Fruit fly (Drosophila melanogaster) whole organism, embryonic: ENCODE results near the gene ghi.

Source experiments
- Abd-B ChIP-seq: fragments of 200-800 bp; sonication (Bioruptor generic); optimal IDR thresholded peaks from 2 replicates; lab custom pipeline; 2018; ENCODE audit warnings: missing biosample characterization, mild to moderate bottlenecking, missing genetic modification characterization, moderate library complexity
- B-H1 ChIP-seq: fragments of 200-800 bp; sonication (Bioruptor generic); IDR thresholded peaks from 3 replicates; pipeline ENCODE4 v1.3.6; 2022; ENCODE audit warnings: missing biosample characterization, missing genetic modification characterization
- Blimp-1 ChIP-seq: fragments of 200-800 bp; sonication (Bioruptor generic); optimal IDR thresholded peaks from 3 replicates; lab custom pipeline; 2018; ENCODE audit warnings: missing biosample characterization, missing genetic modification characterization, mild to moderate bottlenecking, moderate library complexity, missing genetic modification reagents
- Bteb2 ChIP-seq: fragments of 200-800 bp; sonication (Bioruptor generic); optimal IDR thresholded peaks from 2 replicates; lab custom pipeline; 2016; ENCODE audit warnings: missing biosample characterization, missing genetic modification characterization
- CG10431 ChIP-seq: fragments of 200-800 bp; sonication (Bioruptor generic); optimal IDR thresholded peaks from 3 replicates; lab custom pipeline; 2018; ENCODE audit warnings: missing biosample characterization, mild to moderate bottlenecking, missing genetic modification characterization
- CG11085 ChIP-seq: fragments of 200-800 bp; sonication (Bioruptor generic); IDR thresholded peaks from 2 replicates; pipeline ENCODE4 v1.3.6; 2022; ENCODE audit warnings: missing biosample characterization, missing genetic modification characterization
- CG11560 ChIP-seq: fragments of 200-800 bp; sonication (Bioruptor generic); IDR thresholded peaks from 3 replicates; pipeline ENCODE4 v1.3.6; 2022; ENCODE audit warnings: missing biosample characterization, missing genetic modification characterization
- CG12155 ChIP-seq: fragments of 200-800 bp; sonication (Bioruptor generic); optimal IDR thresholded peaks from 3 replicates; lab custom pipeline; 2016; ENCODE audit warnings: missing biosample characterization, missing genetic modification characterization
- CG12219 ChIP-seq: fragments of 200-800 bp; sonication (Bioruptor generic); optimal IDR thresholded peaks from 3 replicates; lab custom pipeline; 2018; ENCODE audit warnings: missing biosample characterization, mild to moderate bottlenecking, missing genetic modification characterization
- CG13775 ChIP-seq: fragments of 200-800 bp; sonication (Bioruptor generic); optimal IDR thresholded peaks from 3 replicates; lab custom pipeline; 2017; ENCODE audit warnings: missing biosample characterization, mild to moderate bottlenecking, missing genetic modification characterization
- CG13894 ChIP-seq: fragments of 200-800 bp; sonication (Bioruptor generic); optimal IDR thresholded peaks from 3 replicates; lab custom pipeline; 2018; ENCODE audit warnings: missing biosample characterization, mild to moderate bottlenecking, missing genetic modification characterization, moderate library complexity
- CG14014 ChIP-seq: fragments of 200-800 bp; sonication (Bioruptor generic); IDR thresholded peaks from 2 replicates; pipeline ENCODE4 v1.3.6; 2022; ENCODE audit warnings: missing biosample characterization, missing genetic modification characterization
- CG1529 ChIP-seq: fragments of 200-800 bp; sonication (Bioruptor generic); optimal IDR thresholded peaks from 3 replicates; lab custom pipeline; 2018; ENCODE audit warnings: missing biosample characterization, missing genetic modification characterization
- CG2116 ChIP-seq: fragments of 200-800 bp; sonication (Bioruptor generic); optimal IDR thresholded peaks from 3 replicates; lab custom pipeline; 2018; ENCODE audit warnings: missing biosample characterization, mild to moderate bottlenecking, missing genetic modification characterization
- CG2120 ChIP-seq: fragments of 200-800 bp; sonication (Bioruptor generic); optimal IDR thresholded peaks from 3 replicates; lab custom pipeline; 2016; ENCODE audit warnings: missing biosample characterization, missing genetic modification characterization
- CG4404 ChIP-seq: fragments of 200-800 bp; sonication (Bioruptor generic); IDR thresholded peaks from 2 replicates; pipeline ENCODE4 v1.3.6; 2022; ENCODE audit warnings: missing biosample characterization, missing genetic modification characterization
- CG4424 ChIP-seq: fragments of 200-800 bp; sonication (Bioruptor generic); optimal IDR thresholded peaks from 3 replicates; lab custom pipeline; 2016; ENCODE audit warnings: missing biosample characterization, missing genetic modification characterization
- CG6254 ChIP-seq: fragments of 200-800 bp; sonication (Bioruptor generic); optimal IDR thresholded peaks from 3 replicates; lab custom pipeline; 2017; ENCODE audit warnings: mild to moderate bottlenecking, missing biosample characterization, missing genetic modification reagents, missing genetic modification characterization
- CG6791 ChIP-seq: fragments of 200-800 bp; sonication (Bioruptor generic); IDR thresholded peaks from 3 replicates; pipeline ENCODE4 v1.3.6; 2022; ENCODE audit warnings: missing biosample characterization, missing genetic modification characterization; ENCODE audit not compliant: partially characterized antibody
- CG7963 ChIP-seq: fragments of 200-800 bp; sonication (Bioruptor generic); IDR thresholded peaks from 3 replicates; pipeline ENCODE4 v1.3.6; 2022; ENCODE audit warnings: missing biosample characterization, missing genetic modification characterization; ENCODE audit not compliant: partially characterized antibody
- CG8290 ChIP-seq, 3 experiments: fragments of 200-800 bp; sonication (Bioruptor generic); optimal IDR thresholded peaks; 2 replicates each; lab custom pipeline; 2016 to 2019; ENCODE audit warnings: missing biosample characterization in 3 of 3, missing genetic modification characterization in 3 of 3, mild to moderate bottlenecking in 2 of 3, moderate library complexity in 1 of 3
- CTCF ChIP-seq: fragments of 200-800 bp; sonication (Bioruptor generic); optimal IDR thresholded peaks from 2 replicates; lab custom pipeline; 2017; ENCODE audit warnings: missing biosample characterization, mild to moderate bottlenecking, missing genetic modification characterization, moderate library complexity
- CrebB ChIP-seq: fragments of 200-800 bp; sonication (Bioruptor generic); optimal IDR thresholded peaks from 3 replicates; lab custom pipeline; 2018; ENCODE audit warnings: missing biosample characterization, mild to moderate bottlenecking, missing genetic modification characterization
- Eip74EF ChIP-seq, 2 experiments: fragments of 200-800 bp in 1 of 2; fragments of >200 bp in 1 of 2; sonication (Bioruptor generic) in 1 of 2; optimal IDR thresholded peaks; 2 replicates each; lab custom pipeline; 2017 to 2019; ENCODE audit warnings: missing biosample characterization in 2 of 2, missing genetic modification characterization in 2 of 2, mild to moderate bottlenecking in 1 of 2, moderate library complexity in 1 of 2
- H2.0 ChIP-seq: fragments of 200-800 bp; sonication (Bioruptor generic); IDR thresholded peaks from 2 replicates; pipeline ENCODE4 v1.3.6; 2022; ENCODE audit warnings: missing biosample characterization, missing genetic modification characterization
- HHEX ChIP-seq: fragments of 200-800 bp; sonication (Bioruptor generic); optimal IDR thresholded peaks from 3 replicates; lab custom pipeline; 2017; ENCODE audit warnings: missing biosample characterization, mild to moderate bottlenecking, missing genetic modification characterization, missing genetic modification reagents
- MBD-R2 ChIP-seq: fragments of 200-800 bp; sonication (Bioruptor generic); IDR thresholded peaks from 2 replicates; pipeline ENCODE4 v1.3.6; 2022; ENCODE audit warnings: missing biosample characterization, missing genetic modification characterization
- Ravus ChIP-seq: fragments of 200-800 bp; sonication (Bioruptor generic); IDR thresholded peaks from 2 replicates; pipeline ENCODE4 v1.3.6; 2022; ENCODE audit warnings: missing biosample characterization, missing genetic modification characterization
- Sin3A ChIP-seq: fragments of >200 bp; optimal IDR thresholded peaks from 2 replicates; lab custom pipeline; 2018
- Stat92E ChIP-seq, 3 experiments: fragments of >200 bp in 2 of 3; fragments of 200-800 bp in 1 of 3; sonication (Bioruptor generic) in 1 of 3; optimal IDR thresholded peaks; 2 replicates each; lab custom pipeline; 2017 to 2019; ENCODE audit warnings: missing biosample characterization in 3 of 3, missing genetic modification characterization in 3 of 3, mild to moderate bottlenecking in 1 of 3, moderate library complexity in 1 of 3
- TFAM ChIP-seq: fragments of 200-800 bp; sonication (Bioruptor generic); optimal IDR thresholded peaks from 2 replicates; lab custom pipeline; 2017; ENCODE audit warnings: missing biosample characterization, missing genetic modification characterization, inconsistent platforms
- YL-1 ChIP-seq: fragments of 200-800 bp; sonication (Bioruptor generic); optimal IDR thresholded peaks from 3 replicates; lab custom pipeline; 2017; ENCODE audit warnings: missing biosample characterization, mild to moderate bottlenecking, missing genetic modification characterization
- aop ChIP-seq: fragments of 200-800 bp; sonication (Bioruptor generic); IDR thresholded peaks from 2 replicates; pipeline ENCODE4 v1.3.6; 2022; ENCODE audit warnings: missing biosample characterization, missing genetic modification characterization
- caup ChIP-seq: fragments of 200-800 bp; sonication (Bioruptor generic); optimal IDR thresholded peaks from 3 replicates; lab custom pipeline; 2017; ENCODE audit warnings: missing biosample characterization, mild to moderate bottlenecking, missing genetic modification characterization, moderate library complexity; ENCODE audit not compliant: severe bottlenecking
- crp ChIP-seq, 2 experiments: fragments of 200-800 bp; sonication (Bioruptor generic); optimal IDR thresholded peaks; 2 replicates in 1 of 2; 3 replicates in 1 of 2; lab custom pipeline; 2017; ENCODE audit warnings: missing biosample characterization in 2 of 2, missing genetic modification characterization in 2 of 2, mild to moderate bottlenecking in 1 of 2, moderate library complexity in 1 of 2
- dmrt11E ChIP-seq: fragments of 200-800 bp; sonication (Bioruptor generic); optimal IDR thresholded peaks from 3 replicates; lab custom pipeline; 2018; ENCODE audit warnings: missing biosample characterization, mild to moderate bottlenecking, missing genetic modification characterization, moderate library complexity
- eyg ChIP-seq: fragments of 200-800 bp; sonication (Bioruptor generic); optimal IDR thresholded peaks from 3 replicates; lab custom pipeline; 2016; ENCODE audit warnings: missing biosample characterization, missing genetic modification characterization
- jing ChIP-seq: fragments of 200-800 bp; sonication (Bioruptor generic); optimal IDR thresholded peaks from 2 replicates; lab custom pipeline; 2018; ENCODE audit warnings: missing biosample characterization, mild to moderate bottlenecking, missing genetic modification characterization
- kay ChIP-seq: fragments of 200-800 bp; sonication (Bioruptor generic); optimal IDR thresholded peaks from 2 replicates; lab custom pipeline; 2016; ENCODE audit warnings: missing biosample characterization, missing genetic modification characterization
- lilli ChIP-seq: fragments of 200-800 bp; sonication (Bioruptor generic); optimal IDR thresholded peaks from 3 replicates; lab custom pipeline; 2016; ENCODE audit warnings: missing biosample characterization, missing genetic modification characterization
- nerfin-2 ChIP-seq: fragments of 200-800 bp; sonication (Bioruptor generic); IDR thresholded peaks from 2 replicates; pipeline ENCODE4 v1.3.6; 2022; ENCODE audit warnings: missing biosample characterization, missing genetic modification characterization; ENCODE audit not compliant: partially characterized antibody
- otp ChIP-seq: fragments of 200-800 bp; sonication (Bioruptor generic); IDR thresholded peaks from 3 replicates; pipeline ENCODE4, ENCODE4 v1.3.6; 2022; ENCODE audit warnings: missing biosample characterization, missing genetic modification characterization
- pb ChIP-seq: fragments of 200-800 bp; sonication (Bioruptor generic); optimal IDR thresholded peaks from 3 replicates; lab custom pipeline; 2016; ENCODE audit warnings: missing biosample characterization, missing genetic modification characterization
- pita ChIP-seq: fragments of 200-800 bp; sonication (Bioruptor generic); optimal IDR thresholded peaks from 2 replicates; lab custom pipeline; 2017; ENCODE audit warnings: missing biosample characterization, mild to moderate bottlenecking, missing genetic modification characterization
- trem ChIP-seq: fragments of 200-800 bp; optimal IDR thresholded peaks from 3 replicates; lab custom pipeline; 2019; ENCODE audit warnings: missing biosample characterization, mild to moderate bottlenecking, missing genetic modification characterization, moderate library complexity
- tup ChIP-seq: fragments of 200-800 bp; sonication (Bioruptor generic); optimal IDR thresholded peaks from 2 replicates; lab custom pipeline; 2016; ENCODE audit warnings: missing biosample characterization, mild to moderate bottlenecking, missing genetic modification characterization, moderate library complexity
- zen ChIP-seq: fragments of 200-800 bp; sonication (Bioruptor generic); optimal IDR thresholded peaks from 3 replicates; lab custom pipeline; 2018; ENCODE audit warnings: missing biosample characterization, mild to moderate bottlenecking, missing genetic modification characterization, moderate library complexity
- zfh1 ChIP-seq: fragments of 200-800 bp; sonication (Bioruptor generic); IDR thresholded peaks from 3 replicates; pipeline ENCODE4 v1.3.6; 2022; ENCODE audit warnings: missing biosample characterization, missing genetic modification characterization

ghi gene

DNA sequence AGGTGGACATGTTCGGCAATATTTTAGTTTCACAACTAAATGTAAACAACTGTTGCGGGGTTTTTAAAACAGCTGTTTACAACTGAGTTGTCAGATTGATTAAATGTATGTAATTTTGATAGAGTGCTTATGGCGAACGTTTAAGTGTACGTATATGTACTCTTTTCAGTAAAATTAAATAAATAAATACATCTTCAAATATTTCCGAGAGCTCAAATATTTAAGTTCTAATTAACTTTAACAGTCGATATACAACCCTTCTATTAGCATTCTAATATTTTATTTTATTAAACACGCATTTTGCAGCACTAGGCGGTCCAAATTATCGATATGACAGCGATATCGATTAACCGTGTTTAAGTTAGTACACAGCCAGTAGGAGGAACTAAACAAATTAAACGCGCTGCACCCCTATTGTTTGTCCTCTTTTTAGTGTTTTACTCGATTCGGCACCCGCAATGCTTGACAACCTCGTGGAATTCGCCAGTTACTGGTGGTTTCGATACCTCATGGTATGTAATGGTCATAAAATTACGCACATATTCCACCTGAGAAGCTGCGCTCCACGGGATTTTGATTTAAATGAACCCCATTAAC is at the start of gene ghi, which contains the start of gene CG3448 (continued):
- TF ChIP-seq nerfin-2 (GFP tag; lab: Robert Waterston, UW) (peak; percentile 79), Abd-B (GFP tag; lab: Kevin White, UChicago) (peak; percentile 73), TFAM (GFP tag; lab: Kevin White, UChicago) (no peak), CG11560 (no peak), Sin3A (lab: Kevin White, UChicago) (no peak), aop (GFP tag; lab: Robert Waterston, UW) (no peak), CG13775 (peak; percentile 18), CG4424 (GFP tag; lab: Kevin White, UChicago) (peak; percentile 75), Bteb2 (GFP tag; lab: Kevin White, UChicago) (no peak), CG12219 (GFP tag; lab: Kevin White, UChicago) (no peak), CG1529 (no peak), caup (GFP tag; lab: Kevin White, UChicago) (peak; percentile 33), HHEX (GFP tag; lab: Kevin White, UChicago) (peak; percentile 64), pita (GFP tag; lab: Kevin White, UChicago) (no peak), trem (tag; lab: Kevin White, UChicago) (peak; percentile 84), dmrt11E (tag; lab: Kevin White, UChicago) (peak; percentile 11), zfh1 (peak; percentile 67), CrebB (no peak), CTCF (GFP tag; lab: Kevin White, UChicago) (peak; percentile 35), CG11085 (GFP tag; lab: Robert Waterston, UW) (peak; percentile 19; the same call in 1 of the 2 replicates), eyg (no peak)

DNA sequence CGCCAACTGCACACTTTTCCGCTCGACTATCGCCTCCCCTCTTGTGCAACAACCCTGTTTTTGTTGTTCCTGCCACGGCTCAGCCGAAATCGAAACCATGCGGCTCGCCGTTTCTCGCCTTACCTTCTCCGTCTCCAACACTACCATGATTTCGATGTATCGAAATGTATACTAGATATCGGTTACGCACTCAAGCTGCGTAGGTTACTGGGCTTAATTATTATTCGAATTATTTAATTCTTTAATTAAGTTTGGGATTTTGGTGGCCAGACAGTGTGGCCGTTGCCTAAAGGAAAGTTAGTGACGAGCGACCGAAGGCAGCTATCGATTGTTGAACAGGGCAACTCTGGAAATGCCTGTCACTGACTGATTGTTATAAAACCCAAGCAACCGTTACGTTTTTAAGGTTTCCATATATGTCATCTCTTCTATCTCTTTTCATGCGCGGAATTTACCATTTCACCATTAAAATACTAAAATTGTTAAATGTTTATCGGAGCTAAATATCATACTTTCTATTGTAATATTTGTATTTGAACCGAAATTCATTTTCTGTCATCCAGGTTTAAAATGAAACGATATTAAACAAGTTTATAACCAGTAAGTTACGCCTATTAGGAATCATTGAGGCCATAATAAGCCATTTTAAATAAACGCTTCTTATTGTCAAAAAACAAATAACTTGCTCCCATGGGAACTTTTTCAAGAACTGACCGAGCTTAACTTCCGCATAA is 49.4 kb upstream of the ghi start, which contains the start of gene eIF4E1:
TSS of gene eIF4E1 (minus strand) at position 304 of the 734 bp plus-strand sequence.
- TF ChIP-seq CG2120 (GFP tag; lab: Kevin White, UChicago) (peak; percentile 13), zen (tag; lab: Kevin White, UChicago) (peak; percentile 30), H2.0 (no peak), kay (peak; percentile 23), pb (GFP tag; lab: Kevin White, UChicago) (peak; percentile 7), CG13894 (tag; lab: Kevin White, UChicago) (peak; percentile 31), MBD-R2 (peak; percentile 78), jing (no peak), lilli (GFP tag; lab: Kevin White, UChicago) (peak; percentile 2), tup (GFP tag; lab: Kevin White, UChicago) (no peak), CG7963 (GFP tag; lab: Robert Waterston, UW) (peak; percentile 67), CG6791 (GFP tag; lab: Robert Waterston, UW) (peak; percentile 73), CG10431 (no peak), Ravus (GFP tag; lab: Robert Waterston, UW) (no peak), crp (GFP tag; optimal IDR thresholded peaks at IDR 0.05; lab: Kevin White, UChicago) (peak in 1 of 2 experiments; percentile 5), Blimp-1 (no peak), CG2116 (GFP tag; lab: Kevin White, UChicago) (peak; percentile 98), Stat92E (GFP tag; optimal IDR thresholded peaks at IDR 0.05; lab: Kevin White, UChicago) (peak in 1 of 3 experiments; percentile 58), CG4404 (no peak), CG8290 (GFP tag; optimal IDR thresholded peaks at IDR 0.05; lab: Kevin White, UChicago) (peak; percentile 30), CG8290 (tag; optimal IDR thresholded peaks at IDR 0.05; lab: Kevin White, UChicago) (peak in 1 of 2 experiments; percentile 55), otp (GFP tag; lab: Robert Waterston, UW) (no peak; the same call in 2 of the 3 replicates), CG6254 (no peak), B-H1 (GFP tag; lab: Robert Waterston, UW) (no peak), Eip74EF (GFP tag; optimal IDR thresholded peaks at IDR 0.05; lab: Kevin White, UChicago) (no peak), CG14014 (no peak), Sin3A (lab: Kevin White, UChicago) (peak; percentile 89), YL-1 (peak; percentile 61), CG12155 (GFP tag; lab: Kevin White, UChicago) (peak; percentile 11)
